Fruit fly (Drosophila melanogaster): ENCODE results near the gene Rtnl1.

Gene Rtnl1

dm6 chr2L:5044892-5045619 lies 35.5 kb upstream of the Rtnl1 start (continued):
- TF ChIP-seq Eip93F (GFP tag; optimal IDR thresholded peaks at IDR 0.05), result peak; percentile 30
- TF ChIP-seq CG7368 (GFP tag; optimal IDR thresholded peaks at IDR 0.05), result no peak
- no peak for TF ChIP-seq Hr38 (GFP tag; optimal IDR thresholded peaks at IDR 0.05)
- TF ChIP-seq topi (GFP tag; optimal IDR thresholded peaks at IDR 0.05), result peak; percentile 37
- peak; percentile 33 for TF ChIP-seq Lpt (GFP tag; optimal IDR thresholded peaks at IDR 0.05)
- peak; percentile 59 for TF ChIP-seq CG6163 (GFP tag; IDR thresholded peaks at IDR 0.05)
- peak; percentile 20 for TF ChIP-seq CG11902 (GFP tag; optimal IDR thresholded peaks at IDR 0.05)
- TF ChIP-seq CG8319 (GFP tag; optimal IDR thresholded peaks at IDR 0.05), result no peak
- TF ChIP-seq CG8119 (GFP tag; IDR thresholded peaks at IDR 0.05), result peak; percentile 42; the same call in 1 of the 3 replicates
- TF ChIP-seq vri (GFP tag; optimal IDR thresholded peaks at IDR 0.05), result peak; percentile 97
- TF ChIP-seq Smox (GFP tag; optimal IDR thresholded peaks at IDR 0.05), result peak; percentile 46
- TF ChIP-seq CG15336 (GFP tag; IDR thresholded peaks at IDR 0.05), result peak; percentile 49; the same call in 1 of the 2 replicates
- peak; percentile 66 for TF ChIP-seq Sox14 (GFP tag; optimal IDR thresholded peaks at IDR 0.05)
- peak; percentile 43 for TF ChIP-seq Eip75B (GFP tag; optimal IDR thresholded peaks at IDR 0.05)
- TF ChIP-seq CG16779 (tag; optimal IDR thresholded peaks at IDR 0.05), result peak; percentile 38
- TF ChIP-seq CG6808 (GFP tag; optimal IDR thresholded peaks at IDR 0.05), result no peak
- TF ChIP-seq CG32006 (GFP tag; optimal IDR thresholded peaks at IDR 0.05), result peak; percentile 70
- TF ChIP-seq fd85E (GFP tag; optimal IDR thresholded peaks at IDR 0.05), result peak; percentile 14
- TF ChIP-seq Ets96B (tag; optimal IDR thresholded peaks at IDR 0.05), result no peak
- peak; percentile 57 for TF ChIP-seq CG10631 (GFP tag; optimal IDR thresholded peaks at IDR 0.05)
- peak; percentile 49 for TF ChIP-seq CG4318 (GFP tag; optimal IDR thresholded peaks at IDR 0.05)
- peak; percentile 20 for TF ChIP-seq CG1621 (tag; optimal IDR thresholded peaks at IDR 0.05)
- TF ChIP-seq Gug (GFP tag; IDR thresholded peaks at IDR 0.05), result peak; percentile 18; the same call in 1 of the 2 replicates
- peak; percentile 65 for TF ChIP-seq OdsH (GFP tag; optimal IDR thresholded peaks at IDR 0.05)
- TF ChIP-seq fd59A (GFP tag; optimal IDR thresholded peaks at IDR 0.05), result no peak
- peak; percentile 24 for TF ChIP-seq CG8632 (GFP tag; optimal IDR thresholded peaks at IDR 0.05)
- TF ChIP-seq CG34406 (GFP tag; optimal IDR thresholded peaks at IDR 0.05), result peak; percentile 11
- TF ChIP-seq CG3032 (tag; optimal IDR thresholded peaks at IDR 0.05), result peak; percentile 11
- no peak for TF ChIP-seq Blimp-1 (GFP tag; optimal IDR thresholded peaks at IDR 0.05)
- peak in 1 of 2 experiments; percentile 35 for TF ChIP-seq salr (GFP tag; optimal IDR thresholded peaks at IDR 0.05)

- TF ChIP-seq CG11902 (GFP tag; optimal IDR thresholded peaks at IDR 0.05) (no peak), svp (GFP tag) (peak; percentile 40), fkh (GFP tag; optimal IDR thresholded peaks at IDR 0.05) (peak; percentile 48), spab (GFP tag; optimal IDR thresholded peaks at IDR 0.05) (no peak), eg (GFP tag; IDR thresholded peaks at IDR 0.05) (peak; percentile 14; the same call in 1 of the 3 replicates), Gug (GFP tag; IDR thresholded peaks at IDR 0.05) (no peak), Eip75B (GFP tag; optimal IDR thresholded peaks at IDR 0.05) (no peak), salr (GFP tag; optimal IDR thresholded peaks at IDR 0.05) (no peak), Hr39 (GFP tag; optimal IDR thresholded peaks at IDR 0.05) (no peak), Smox (GFP tag; optimal IDR thresholded peaks at IDR 0.05) (no peak), CG4318 (GFP tag; optimal IDR thresholded peaks at IDR 0.05) (no peak), dsx (GFP tag; optimal IDR thresholded peaks at IDR 0.05; ENCODE audit: poor library complexity, severe bottlenecking) (no peak)
These were observed 34.9 kb upstream of the Rtnl1 start, which contains the start of gene CG31650 for dm6 chr2L:5044361-5044891. Gene CG31650 (minus strand): TSS chr2L:5044712.
